Fruit fly (Drosophila melanogaster) whole organism, embryonic: ENCODE data around the gene Glut3.
A peak's percentile ranks its signal among the peaks of the same experiment; 100 is the strongest.

Source experiments
- Atf-2 ChIP-seq: fragments of 200-800 bp; sonication (Bioruptor generic); optimal IDR thresholded peaks from 2 replicates; lab custom pipeline; 2016; ENCODE audit warnings: missing biosample characterization, missing genetic modification characterization
- Atf3 ChIP-seq: fragments of 200-800 bp; sonication (Bioruptor generic); optimal IDR thresholded peaks from 3 replicates; lab custom pipeline; 2016; ENCODE audit warnings: missing biosample characterization, missing genetic modification characterization
- Awh ChIP-seq: fragments of 200-800 bp; sonication (Bioruptor generic); IDR thresholded peaks from 2 replicates; pipeline ENCODE4, ENCODE4 v1.3.6; 2022; ENCODE audit warnings: missing biosample characterization, missing genetic modification characterization
- B-H1 ChIP-seq: fragments of 200-800 bp; sonication (Bioruptor generic); IDR thresholded peaks from 3 replicates; pipeline ENCODE4 v1.3.6; 2022; ENCODE audit warnings: missing biosample characterization, missing genetic modification characterization
- Blimp-1 ChIP-seq: fragments of 200-800 bp; sonication (Bioruptor generic); optimal IDR thresholded peaks from 3 replicates; lab custom pipeline; 2018; ENCODE audit warnings: missing biosample characterization, missing genetic modification characterization, mild to moderate bottlenecking, moderate library complexity, missing genetic modification reagents
- CG10267 ChIP-seq: fragments of 200-800 bp; sonication (Bioruptor generic); optimal IDR thresholded peaks from 2 replicates; lab custom pipeline; 2018; ENCODE audit warnings: missing biosample characterization, mild to moderate bottlenecking, missing genetic modification characterization, moderate library complexity
- CG10274 ChIP-seq: fragments of 200-800 bp; sonication (Bioruptor generic); optimal IDR thresholded peaks from 3 replicates; lab custom pipeline; 2017; ENCODE audit warnings: missing biosample characterization, mild to moderate bottlenecking, missing genetic modification characterization
- CG10543 ChIP-seq: fragments of 200-800 bp; sonication (Bioruptor generic); optimal IDR thresholded peaks from 3 replicates; lab custom pipeline; 2017; ENCODE audit warnings: missing biosample characterization, mild to moderate bottlenecking, missing genetic modification characterization, moderate library complexity
- CG11398 ChIP-seq: fragments of 200-800 bp; sonication (Bioruptor generic); optimal IDR thresholded peaks from 2 replicates; lab custom pipeline; 2016; ENCODE audit warnings: missing biosample characterization, missing genetic modification characterization
- CG12299 ChIP-seq: fragments of 200-800 bp; sonication (Bioruptor generic); optimal IDR thresholded peaks from 2 replicates; lab custom pipeline; 2018; ENCODE audit warnings: missing biosample characterization, mild to moderate bottlenecking, missing genetic modification characterization
- CG13424 ChIP-seq: fragments of 200-800 bp; sonication (Bioruptor generic); optimal IDR thresholded peaks from 2 replicates; lab custom pipeline; 2019; ENCODE audit warnings: missing biosample characterization, mild to moderate bottlenecking, missing genetic modification characterization, moderate library complexity
- CG14441 ChIP-seq: fragments of 200-800 bp; sonication (Bioruptor generic); IDR thresholded peaks from 2 replicates; pipeline ENCODE4 v1.3.6; 2022; ENCODE audit warnings: missing biosample characterization, missing genetic modification characterization
- CG14710 ChIP-seq: fragments of 200-800 bp; sonication (Bioruptor generic); optimal IDR thresholded peaks from 3 replicates; lab custom pipeline; 2019; ENCODE audit warnings: missing biosample characterization, mild to moderate bottlenecking, missing genetic modification characterization, moderate library complexity
- CG18262 ChIP-seq: fragments of 200-800 bp; optimal IDR thresholded peaks from 3 replicates; lab custom pipeline; 2019; ENCODE audit warnings: missing biosample characterization, mild to moderate bottlenecking, missing genetic modification characterization, moderate library complexity
- CG2202 ChIP-seq: fragments of 200-800 bp; sonication (Bioruptor generic); optimal IDR thresholded peaks from 2 replicates; lab custom pipeline; 2018; ENCODE audit warnings: missing biosample characterization, mild to moderate bottlenecking, missing genetic modification characterization
- CG31224 ChIP-seq: fragments of 200-800 bp; sonication (Bioruptor generic); IDR thresholded peaks from 2 replicates; pipeline ENCODE4 v1.3.6; 2022; ENCODE audit warnings: missing biosample characterization, missing genetic modification characterization
- CG3407 ChIP-seq: fragments of 200-800 bp; sonication (Bioruptor generic); optimal IDR thresholded peaks from 2 replicates; lab custom pipeline; 2018; ENCODE audit warnings: missing biosample characterization, mild to moderate bottlenecking, missing genetic modification characterization
- CG34376 ChIP-seq: fragments of 200-800 bp; sonication (Bioruptor generic); optimal IDR thresholded peaks from 2 replicates; lab custom pipeline; 2018; ENCODE audit warnings: missing biosample characterization, mild to moderate bottlenecking, missing genetic modification characterization
- CG5180 ChIP-seq: fragments of 200-800 bp; sonication (Bioruptor generic); optimal IDR thresholded peaks from 3 replicates; lab custom pipeline; 2017; ENCODE audit warnings: missing biosample characterization, missing genetic modification characterization, mild to moderate bottlenecking, moderate library complexity, missing genetic modification reagents
- CG6689 ChIP-seq: fragments of 200-800 bp; sonication (Bioruptor generic); IDR thresholded peaks from 2 replicates; pipeline ENCODE4 v1.3.6; 2022; ENCODE audit warnings: missing biosample characterization, missing genetic modification characterization
- CG8281 ChIP-seq: fragments of 200-800 bp; sonication (Bioruptor generic); optimal IDR thresholded peaks from 2 replicates; lab custom pipeline; 2018; ENCODE audit warnings: missing biosample characterization, mild to moderate bottlenecking, missing genetic modification characterization, moderate library complexity
- Doc2 ChIP-seq: fragments of 200-800 bp; sonication (Bioruptor generic); IDR thresholded peaks from 2 replicates; pipeline ENCODE4 v1.3.6; 2022; ENCODE audit warnings: missing biosample characterization, missing genetic modification characterization
- E2f2 ChIP-seq: fragments of 200-800 bp; sonication (Bioruptor generic); IDR thresholded peaks from 2 replicates; pipeline ENCODE4 v1.3.6; 2022; ENCODE audit warnings: missing biosample characterization, missing genetic modification characterization
- Lpt ChIP-seq: fragments of >200 bp; optimal IDR thresholded peaks from 2 replicates; lab custom pipeline; 2018; ENCODE audit warnings: missing biosample characterization, missing genetic modification characterization
- Oli ChIP-seq: fragments of 200-800 bp; sonication (Bioruptor generic); optimal IDR thresholded peaks from 2 replicates; lab custom pipeline; 2018; ENCODE audit warnings: missing biosample characterization, mild to moderate bottlenecking, missing genetic modification characterization, moderate library complexity
- Opbp ChIP-seq: fragments of 200-800 bp; sonication (Bioruptor generic); IDR thresholded peaks from 3 replicates; pipeline ENCODE4 v1.3.6; 2022; ENCODE audit warnings: missing biosample characterization, missing genetic modification characterization; ENCODE audit not compliant: partially characterized antibody
- TFAM ChIP-seq: fragments of 200-800 bp; sonication (Bioruptor generic); optimal IDR thresholded peaks from 2 replicates; lab custom pipeline; 2017; ENCODE audit warnings: missing biosample characterization, missing genetic modification characterization, inconsistent platforms
- Usf ChIP-seq: fragments of 200-800 bp; sonication (Bioruptor generic); optimal IDR thresholded peaks from 2 replicates; lab custom pipeline; 2017; ENCODE audit warnings: missing genotype, missing biosample characterization, missing genetic modification characterization
- Xrp1 ChIP-seq: fragments of 200-800 bp; sonication (Bioruptor generic); IDR thresholded peaks from 2 replicates; pipeline ENCODE4 v1.3.6; 2022; ENCODE audit warnings: missing biosample characterization, missing genetic modification characterization
- abd-A ChIP-seq: fragments of 200-800 bp; sonication (Bioruptor generic); optimal IDR thresholded peaks from 3 replicates; lab custom pipeline; 2019; ENCODE audit warnings: missing biosample characterization, mild to moderate bottlenecking, missing genetic modification characterization, moderate library complexity
- az2 ChIP-seq: fragments of 200-800 bp; sonication (Bioruptor generic); optimal IDR thresholded peaks from 3 replicates; lab custom pipeline; 2016; ENCODE audit warnings: missing biosample characterization, missing genetic modification characterization
- corto ChIP-seq: fragments of 200-800 bp; sonication (Bioruptor generic); optimal IDR thresholded peaks from 2 replicates; lab custom pipeline; 2016; ENCODE audit warnings: missing biosample characterization, mild to moderate bottlenecking, missing genetic modification characterization, moderate library complexity
- danr ChIP-seq: fragments of 200-800 bp; sonication (Bioruptor generic); IDR thresholded peaks from 2 replicates; pipeline ENCODE4 v1.3.6; 2022; ENCODE audit warnings: missing biosample characterization, missing genetic modification characterization
- emc ChIP-seq: fragments of 200-800 bp; sonication (Bioruptor generic); optimal IDR thresholded peaks from 2 replicates; lab custom pipeline; 2016; ENCODE audit warnings: missing biosample characterization, missing genetic modification characterization
- esg ChIP-seq: fragments of 200-800 bp; sonication (Bioruptor generic); conservative IDR thresholded peaks from 2 replicates; pipeline ENCODE4 v1.3.6; 2022; ENCODE audit warnings: missing biosample characterization, missing genetic modification characterization
- gcm2 ChIP-seq: fragments of 200-800 bp; sonication (Bioruptor generic); optimal IDR thresholded peaks from 2 replicates; lab custom pipeline; 2016; ENCODE audit warnings: missing biosample characterization, missing genetic modification characterization
- gsb ChIP-seq: fragments of 200-800 bp; sonication (Bioruptor generic); IDR thresholded peaks from 2 replicates; pipeline ENCODE4 v1.3.6; 2022; ENCODE audit warnings: missing biosample characterization, missing genetic modification characterization
- klu ChIP-seq: fragments of 200-800 bp; sonication (Bioruptor generic); IDR thresholded peaks from 2 replicates; pipeline ENCODE4 v1.3.6; 2022; ENCODE audit warnings: missing biosample characterization, missing genetic modification characterization
- lmd ChIP-seq: fragments of 200-800 bp; sonication (Bioruptor generic); IDR thresholded peaks from 2 replicates; pipeline ENCODE4 v1.3.6; 2022; ENCODE audit warnings: missing biosample characterization, missing genetic modification characterization
- nau ChIP-seq: fragments of 200-800 bp; sonication (Bioruptor generic); optimal IDR thresholded peaks from 3 replicates; lab custom pipeline; 2017; ENCODE audit warnings: missing biosample characterization, mild to moderate bottlenecking, missing genetic modification characterization, missing genetic modification reagents
- ranshi ChIP-seq: fragments of 200-800 bp; sonication (Bioruptor generic); IDR thresholded peaks from 2 replicates; pipeline ENCODE4 v1.3.6; 2022; ENCODE audit warnings: missing biosample characterization, missing genetic modification characterization
- sc ChIP-seq, 3 experiments: fragments of >200 bp in 2 of 3; fragments of 200-800 bp in 1 of 3; sonication (Bioruptor generic) in 1 of 3; optimal IDR thresholded peaks; 2 replicates in 2 of 3; 3 replicates in 1 of 3; lab custom pipeline; 2017; ENCODE audit warnings: mild to moderate bottlenecking in 1 of 3, missing biosample characterization in 1 of 3, missing genetic modification characterization in 1 of 3, missing genetic modification reagents in 1 of 3
- so ChIP-seq: fragments of 200-800 bp; sonication (Bioruptor generic); IDR thresholded peaks from 3 replicates; pipeline ENCODE4 v1.3.6; 2022; ENCODE audit warnings: missing biosample characterization, missing genetic modification characterization
- tap ChIP-seq: fragments of 200-800 bp; optimal IDR thresholded peaks from 3 replicates; lab custom pipeline; 2019; ENCODE audit warnings: missing biosample characterization, mild to moderate bottlenecking, missing genetic modification characterization, moderate library complexity
- trh ChIP-seq: fragments of 200-800 bp; sonication (Bioruptor generic); optimal IDR thresholded peaks from 2 replicates; lab custom pipeline; 2016; ENCODE audit warnings: missing biosample characterization, missing genetic modification characterization
- ttk ChIP-seq: fragments of 200-800 bp; sonication (Bioruptor generic); IDR thresholded peaks from 2 replicates; pipeline ENCODE4 v2.1.2; 2022; ENCODE audit warnings: missing biosample characterization, missing genetic modification characterization
- unc-4 ChIP-seq: fragments of 200-800 bp; sonication (Bioruptor generic); IDR thresholded peaks from 2 replicates; pipeline ENCODE4 v1.3.6; 2022; ENCODE audit warnings: missing biosample characterization, missing genetic modification characterization; ENCODE audit not compliant: partially characterized antibody
- unpg ChIP-seq: fragments of 200-800 bp; sonication (Bioruptor generic); optimal IDR thresholded peaks from 3 replicates; lab custom pipeline; 2018; ENCODE audit warnings: missing biosample characterization, mild to moderate bottlenecking, missing genetic modification characterization, moderate library complexity
- vvl ChIP-seq: fragments of 200-800 bp; sonication (Bioruptor generic); IDR thresholded peaks from 2 replicates; pipeline ENCODE4 v1.3.6; 2022; ENCODE audit warnings: missing biosample characterization, missing genetic modification characterization
- zen ChIP-seq: fragments of 200-800 bp; sonication (Bioruptor generic); optimal IDR thresholded peaks from 3 replicates; lab custom pipeline; 2018; ENCODE audit warnings: missing biosample characterization, mild to moderate bottlenecking, missing genetic modification characterization, moderate library complexity
- zf30C ChIP-seq: fragments of 200-800 bp; sonication (Bioruptor generic); optimal IDR thresholded peaks from 3 replicates; lab custom pipeline; 2018; ENCODE audit warnings: missing biosample characterization, mild to moderate bottlenecking, missing genetic modification characterization

Gene Glut3

DNA sequence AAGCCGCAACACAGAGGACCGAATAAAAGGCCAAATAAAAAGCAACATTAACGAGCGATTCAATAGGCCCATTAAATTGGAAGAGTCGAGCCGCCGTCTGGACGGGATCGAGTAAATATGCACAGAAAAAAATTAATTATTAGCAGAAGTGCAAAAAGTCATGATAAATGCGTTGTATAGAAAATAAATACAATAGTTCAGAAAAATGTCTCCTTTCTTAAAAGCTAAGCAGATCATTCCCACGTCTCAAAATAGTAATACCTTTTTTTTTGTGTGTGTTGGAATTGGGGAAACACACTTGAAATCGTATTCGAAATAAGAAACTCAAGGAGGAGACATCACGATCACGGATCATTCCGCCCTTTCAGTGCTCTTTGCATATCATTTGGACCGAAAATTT, 18.7 kb upstream of the Glut3 start:
- TF ChIP-seq CG6689 (GFP tag; lab: Robert Waterston, UW) = peak; percentile 51; the same call in 1 of the 2 replicates
- TF ChIP-seq trh (GFP tag; lab: Kevin White, UChicago) = no peak
- peak; percentile 68 for TF ChIP-seq CG13424 (tag; lab: Kevin White, UChicago)
- TF ChIP-seq tap (tag; lab: Kevin White, UChicago) = peak; percentile 21
- no peak for TF ChIP-seq Awh (GFP tag; lab: Robert Waterston, UW)
- peak; percentile 21; the same call in 1 of the 2 replicates for TF ChIP-seq lmd (GFP tag; lab: Robert Waterston, UW)
- no peak for TF ChIP-seq emc (GFP tag; lab: Kevin White, UChicago)
- TF ChIP-seq B-H1 (GFP tag; lab: Robert Waterston, UW) = no peak
- peak; percentile 33 for TF ChIP-seq CG3407 (GFP tag; lab: Kevin White, UChicago)
- TF ChIP-seq Oli (tag; lab: Kevin White, UChicago) = peak; percentile 70
- peak; percentile 59 for TF ChIP-seq unpg
- no peak for TF ChIP-seq Atf3 (GFP tag; lab: Kevin White, UChicago)
- no peak for TF ChIP-seq abd-A
- peak; percentile 55 for TF ChIP-seq esg (GFP tag; lab: Robert Waterston, UW)
- no peak for TF ChIP-seq corto (GFP tag; lab: Kevin White, UChicago)
- peak; percentile 10 for TF ChIP-seq CG8281 (tag; lab: Kevin White, UChicago)
- TF ChIP-seq CG34376 (GFP tag; lab: Kevin White, UChicago) = no peak
- TF ChIP-seq klu (GFP tag; lab: Robert Waterston, UW) = no peak
- peak; percentile 31 for TF ChIP-seq CG10267
- no peak for TF ChIP-seq Usf (GFP tag; lab: Kevin White, UChicago)
- TF ChIP-seq CG14710 (tag; lab: Kevin White, UChicago) = peak; percentile 23
- TF ChIP-seq ttk = peak; percentile 47; the same call in 1 of the 2 replicates
- TF ChIP-seq CG12299 (tag; lab: Kevin White, UChicago) = no peak
- peak; percentile 24 for TF ChIP-seq zen (tag; lab: Kevin White, UChicago)
- TF ChIP-seq Xrp1 (GFP tag; lab: Robert Waterston, UW) = peak; percentile 60
- no peak for TF ChIP-seq Opbp (GFP tag; lab: Robert Waterston, UW)
- TF ChIP-seq E2f2 (GFP tag; lab: Robert Waterston, UW) = peak; percentile 19; the same call in 1 of the 2 replicates
- no peak for TF ChIP-seq Lpt (GFP tag; lab: Kevin White, UChicago)
- TF ChIP-seq danr (GFP tag; lab: Robert Waterston, UW) = no peak
- 0 out of 2 replicates have a peak, but pooled peaks have one; percentile 50 for TF ChIP-seq ranshi (GFP tag; lab: Robert Waterston, UW)
- TF ChIP-seq zf30C (GFP tag; lab: Kevin White, UChicago) = no peak
- no peak for TF ChIP-seq TFAM
- no peak for TF ChIP-seq CG11398
- TF ChIP-seq sc (optimal IDR thresholded peaks at IDR 0.05; lab: Kevin White, UChicago) = no peak
- TF ChIP-seq sc (GFP tag; optimal IDR thresholded peaks at IDR 0.05; lab: Kevin White, UChicago) = no peak
- TF ChIP-seq CG31224 (GFP tag; lab: Robert Waterston, UW) = 0 out of 2 replicates have a peak, but pooled peaks have one; percentile 14
- no peak for TF ChIP-seq Doc2 (GFP tag; lab: Robert Waterston, UW)
- peak; percentile 54 for TF ChIP-seq CG18262 (tag; lab: Kevin White, UChicago)
- peak; percentile 40 for TF ChIP-seq Atf-2 (GFP tag; lab: Kevin White, UChicago)
- TF ChIP-seq Blimp-1 = peak; percentile 59
- TF ChIP-seq unc-4 (GFP tag; lab: Robert Waterston, UW) = no peak
- TF ChIP-seq gsb (GFP tag; lab: Robert Waterston, UW) = no peak
- TF ChIP-seq so = no peak
- TF ChIP-seq CG14441 = peak; percentile 36; the same call in 1 of the 2 replicates
- TF ChIP-seq nau (GFP tag; lab: Kevin White, UChicago) = no peak
- TF ChIP-seq CG5180 (GFP tag; lab: Kevin White, UChicago) = peak; percentile 32
- no peak for TF ChIP-seq CG10543 (GFP tag; lab: Kevin White, UChicago)
- TF ChIP-seq az2 = peak; percentile 62
- peak; percentile 78 for TF ChIP-seq vvl
- TF ChIP-seq CG2202 = no peak
- no peak for TF ChIP-seq gcm2 (GFP tag; lab: Kevin White, UChicago)
- TF ChIP-seq CG10274 = no peak
